Fruit fly (Drosophila melanogaster): ENCODE data around the gene Kdm2.

Kdm2 gene

dm6 chr3R:9057032-9057397 is 4.7 kb downstream of the Kdm2 start:
- TF ChIP-seq CG9948 (tag; optimal IDR thresholded peaks at IDR 0.05) (no peak), fd96Ca (GFP tag; IDR thresholded peaks at IDR 0.05) (no peak), Ets98B (GFP tag; IDR thresholded peaks at IDR 0.05) (no peak), CG8159 (tag; optimal IDR thresholded peaks at IDR 0.05) (no peak), CG12605 (GFP tag; IDR thresholded peaks at IDR 0.05) (no peak), D1 (tag; optimal IDR thresholded peaks at IDR 0.05) (no peak), CG15710 (tag; optimal IDR thresholded peaks at IDR 0.05) (no peak), gl (tag; optimal IDR thresholded peaks at IDR 0.05) (no peak), CG32121 (GFP tag; IDR thresholded peaks at IDR 0.05) (no peak), CG10348 (GFP tag; IDR thresholded peaks at IDR 0.05) (no peak), Pif1A (GFP tag; optimal IDR thresholded peaks at IDR 0.05) (no peak), rn (GFP tag; IDR thresholded peaks at IDR 0.05) (no peak), Pif1B (GFP tag; optimal IDR thresholded peaks at IDR 0.05) (no peak), CG17806 (tag; optimal IDR thresholded peaks at IDR 0.05) (no peak), CG4496 (GFP tag; IDR thresholded peaks at IDR 0.05) (no peak), CG34367 (tag; optimal IDR thresholded peaks at IDR 0.05) (no peak)

DNA sequence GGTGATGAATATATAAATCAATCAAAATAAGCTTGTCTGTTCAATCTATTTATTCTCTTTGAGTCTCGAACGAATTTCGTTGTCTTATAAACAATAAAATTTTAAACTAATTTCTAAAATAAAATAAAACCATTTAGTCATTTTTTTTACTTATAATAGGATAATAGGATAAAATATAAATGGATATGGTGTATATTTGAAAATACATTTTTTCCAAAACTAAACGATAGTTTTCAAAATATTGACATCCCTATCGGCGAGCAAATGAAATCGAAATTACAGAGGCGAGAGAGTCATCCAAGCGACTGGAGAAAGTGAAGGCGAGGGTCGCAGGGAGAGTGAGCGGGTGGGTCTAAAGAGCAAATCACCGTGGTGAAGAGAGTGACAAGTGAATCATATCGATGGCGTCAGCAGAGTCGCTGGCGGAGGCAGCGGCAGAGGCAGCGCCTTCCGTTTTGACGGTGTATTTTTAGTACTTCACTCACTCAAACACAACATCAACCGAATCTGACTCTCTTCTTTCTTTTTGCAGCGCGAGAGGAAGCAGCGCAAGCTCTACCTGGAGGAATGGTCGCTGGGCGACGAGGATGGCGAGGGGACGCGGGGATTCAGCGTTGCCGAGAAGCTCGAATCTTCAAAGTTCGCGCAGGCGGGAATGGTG is 5.2 kb downstream of the Kdm2 start:
- TF ChIP-seq CG12605 (GFP tag; IDR thresholded peaks at IDR 0.05) (no peak), Pif1A (GFP tag; optimal IDR thresholded peaks at IDR 0.05) (peak; percentile 91), D1 (tag; optimal IDR thresholded peaks at IDR 0.05) (peak; percentile 92), CG8301 (tag; optimal IDR thresholded peaks at IDR 0.05) (peak; percentile 97), CG14655 (GFP tag; optimal IDR thresholded peaks at IDR 0.05) (peak; percentile 98), CG13204 (GFP tag; optimal IDR thresholded peaks at IDR 0.05) (peak; percentile 88), Snoo (tag; optimal IDR thresholded peaks at IDR 0.05) (peak; percentile 96), gl (tag; optimal IDR thresholded peaks at IDR 0.05) (peak; percentile 87), EcR (GFP tag; optimal IDR thresholded peaks at IDR 0.05) (peak; percentile 57), Ets98B (GFP tag; IDR thresholded peaks at IDR 0.05) (no peak), CG32121 (GFP tag; IDR thresholded peaks at IDR 0.05) (no peak), CG34367 (tag; optimal IDR thresholded peaks at IDR 0.05) (peak; percentile 76), CG9948 (tag; optimal IDR thresholded peaks at IDR 0.05) (peak; percentile 93), fd96Ca (GFP tag; IDR thresholded peaks at IDR 0.05) (no peak), rn (GFP tag; IDR thresholded peaks at IDR 0.05) (no peak), CG8159 (tag; optimal IDR thresholded peaks at IDR 0.05) (peak; percentile 89), Pif1B (GFP tag; optimal IDR thresholded peaks at IDR 0.05) (peak; percentile 89), CG4496 (GFP tag; IDR thresholded peaks at IDR 0.05) (no peak), CG10348 (GFP tag; IDR thresholded peaks at IDR 0.05) (no peak), CG15710 (tag; optimal IDR thresholded peaks at IDR 0.05) (peak; percentile 85), CG17806 (tag; optimal IDR thresholded peaks at IDR 0.05) (peak; percentile 87)

DNA sequence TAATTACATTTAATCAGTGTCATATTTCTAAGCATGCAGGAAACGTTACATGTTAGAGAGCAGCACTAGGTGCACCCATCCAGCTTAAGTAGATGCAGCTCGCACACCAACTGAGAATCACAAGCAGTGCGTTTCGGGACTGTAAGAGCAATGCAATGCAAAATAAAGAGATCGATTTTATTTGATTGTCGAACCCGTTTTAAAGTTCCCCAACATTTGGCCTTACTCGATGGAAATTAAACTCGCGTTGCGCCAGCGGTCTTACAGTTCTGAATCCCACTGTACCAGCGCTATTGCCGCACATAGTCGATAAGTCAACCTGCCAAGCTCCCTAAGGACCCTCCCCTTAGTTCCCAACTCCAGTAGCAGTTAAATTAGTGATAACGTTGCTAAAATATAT is 10.5 kb downstream of the Kdm2 start:
- TF ChIP-seq CG4496 (GFP tag; IDR thresholded peaks at IDR 0.05) (peak; percentile 64; the same call in 2 of the 3 replicates), CG34367 (tag; optimal IDR thresholded peaks at IDR 0.05) (no peak), CG32121 (GFP tag; IDR thresholded peaks at IDR 0.05) (0 out of 2 replicates have a peak, but pooled peaks have one; percentile 13), CG9948 (tag; optimal IDR thresholded peaks at IDR 0.05) (peak; percentile 13), CG12605 (GFP tag; IDR thresholded peaks at IDR 0.05) (peak; percentile 69), D1 (tag; optimal IDR thresholded peaks at IDR 0.05) (no peak), CG15710 (tag; optimal IDR thresholded peaks at IDR 0.05) (peak; percentile 23), Ets98B (GFP tag; IDR thresholded peaks at IDR 0.05) (peak; percentile 17; the same call in 1 of the 2 replicates), EcR (GFP tag; optimal IDR thresholded peaks at IDR 0.05) (no peak), fd96Ca (GFP tag; IDR thresholded peaks at IDR 0.05) (peak; percentile 67; the same call in 1 of the 3 replicates), CG13204 (GFP tag; optimal IDR thresholded peaks at IDR 0.05) (no peak), CG8301 (tag; optimal IDR thresholded peaks at IDR 0.05) (no peak), CG17806 (tag; optimal IDR thresholded peaks at IDR 0.05) (peak; percentile 21)

dm6 chr3R:9064874-9065273 is 12.6 kb downstream of the Kdm2 start, which contains the start of the genes beag and Ada:
Gene beag (minus strand): TSS chr3R:9065078.
Gene Ada (plus strand): TSS chr3R:9065183.
- TF ChIP-seq CG32121 (GFP tag; IDR thresholded peaks at IDR 0.05) (no peak), Ets98B (GFP tag; IDR thresholded peaks at IDR 0.05) (0 out of 2 replicates have a peak, but pooled peaks have one; percentile 10), Pif1A (GFP tag; optimal IDR thresholded peaks at IDR 0.05) (no peak), CG4496 (GFP tag; IDR thresholded peaks at IDR 0.05) (peak; percentile 54; the same call in 2 of the 3 replicates)

dm6 chr3R:9068418-9068817 is 16.1 kb downstream of the Kdm2 start:
- TF ChIP-seq D1 (tag; optimal IDR thresholded peaks at IDR 0.05) = peak; percentile 21
- TF ChIP-seq CG34367 (tag; optimal IDR thresholded peaks at IDR 0.05) = no peak

DNA sequence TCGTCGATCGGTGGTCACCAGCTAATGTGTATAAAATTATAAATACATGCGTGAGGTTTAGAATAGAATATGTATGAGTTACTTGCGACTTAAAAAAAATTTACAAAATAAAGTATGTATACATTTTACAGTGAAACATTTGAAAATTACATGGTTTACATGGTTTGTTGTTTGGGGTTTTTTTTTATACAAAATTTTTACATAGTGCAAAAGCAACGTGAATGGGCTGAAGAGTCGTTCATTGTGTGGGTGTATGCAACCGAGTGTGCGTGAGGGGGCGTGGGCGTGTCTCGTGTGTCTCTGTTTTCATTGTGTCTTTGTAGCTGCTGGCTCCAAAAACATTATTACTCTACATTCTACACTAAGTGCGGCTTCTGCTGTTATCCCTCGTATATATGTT is 17.6 kb downstream of the Kdm2 start:
- TF ChIP-seq CG15710 (tag; optimal IDR thresholded peaks at IDR 0.05) = no peak
- TF ChIP-seq CG17806 (tag; optimal IDR thresholded peaks at IDR 0.05) = no peak
- TF ChIP-seq Pif1A (GFP tag; optimal IDR thresholded peaks at IDR 0.05) = no peak
- TF ChIP-seq Snoo (tag; optimal IDR thresholded peaks at IDR 0.05) = no peak
- TF ChIP-seq EcR (GFP tag; optimal IDR thresholded peaks at IDR 0.05) = no peak
- no peak for TF ChIP-seq Ets98B (GFP tag; IDR thresholded peaks at IDR 0.05)
- TF ChIP-seq Pif1B (GFP tag; optimal IDR thresholded peaks at IDR 0.05) = no peak
- TF ChIP-seq gl (tag; optimal IDR thresholded peaks at IDR 0.05) = no peak
- no peak for TF ChIP-seq CG12605 (GFP tag; IDR thresholded peaks at IDR 0.05)
- TF ChIP-seq CG8159 (tag; optimal IDR thresholded peaks at IDR 0.05) = no peak
- no peak for TF ChIP-seq CG32121 (GFP tag; IDR thresholded peaks at IDR 0.05)
- no peak for TF ChIP-seq CG4496 (GFP tag; IDR thresholded peaks at IDR 0.05)
- no peak for TF ChIP-seq CG14655 (GFP tag; optimal IDR thresholded peaks at IDR 0.05)
- no peak for TF ChIP-seq CG13204 (GFP tag; optimal IDR thresholded peaks at IDR 0.05)
- TF ChIP-seq CG8301 (tag; optimal IDR thresholded peaks at IDR 0.05) = no peak
- no peak for TF ChIP-seq D1 (tag; optimal IDR thresholded peaks at IDR 0.05)
- no peak for TF ChIP-seq CG10348 (GFP tag; IDR thresholded peaks at IDR 0.05)
- TF ChIP-seq rn (GFP tag; IDR thresholded peaks at IDR 0.05) = no peak
- no peak for TF ChIP-seq CG34367 (tag; optimal IDR thresholded peaks at IDR 0.05)
- TF ChIP-seq CG9948 (tag; optimal IDR thresholded peaks at IDR 0.05) = no peak
